Worm (Caenorhabditis elegans) whole organism, L2 larva: Measurements from ENCODE around the gene ZK418.7.

Experiments
- ama-1 ChIP-seq: fragments of 150-350 bp; optimal IDR thresholded peaks from 2 replicates; lab custom pipeline; 2018; ENCODE audit warnings: inconsistent platforms
- elt-3 ChIP-seq: sonication (generic microtip); optimal IDR thresholded peaks from 2 replicates; lab custom pipeline; 2017; ENCODE audit warnings: missing biosample characterization, missing genetic modification characterization
- lsy-2 ChIP-seq, 2 experiments: fragments of 150-350 bp in 1 of 2; sonication (generic microtip) in 1 of 2; optimal IDR thresholded peaks; 2 replicates each; lab custom pipeline; 2014 to 2017; ENCODE audit warnings: missing biosample characterization in 2 of 2, missing genetic modification characterization in 2 of 2
- nhr-12 ChIP-seq: fragments of 150-350 bp; optimal IDR thresholded peaks from 2 replicates; lab custom pipeline; 2014; ENCODE audit warnings: missing biosample characterization, missing genetic modification characterization
- ztf-4 ChIP-seq: fragments of 150-350 bp; optimal IDR thresholded peaks from 2 replicates; lab custom pipeline; 2014; ENCODE audit warnings: missing biosample characterization, missing genetic modification characterization

DNA sequence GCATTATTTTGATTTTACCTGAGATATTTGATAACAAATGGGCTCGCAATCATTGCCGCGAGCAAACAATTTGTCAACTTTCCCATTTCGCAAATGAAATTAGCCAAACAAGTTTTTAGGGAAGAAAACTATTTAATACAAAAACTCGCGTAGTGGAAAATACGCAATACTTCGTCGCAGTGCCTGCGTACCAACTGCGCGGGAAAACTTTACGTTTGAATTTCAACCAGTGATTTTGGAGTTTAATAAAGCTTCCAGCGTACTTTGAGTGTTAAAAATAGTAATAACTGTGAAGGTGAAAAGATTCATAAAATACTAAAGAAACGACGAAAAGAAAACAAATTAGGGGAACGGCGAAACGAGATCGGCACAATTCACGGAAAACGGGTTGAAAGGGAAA is 4.3 kb upstream of the ZK418.7 start, which contains the start of gene tofu-7:
- TF ChIP-seq ama-1 (lab: Kevin White, UChicago) (no peak), nhr-12 (tag; lab: Kevin White, UChicago) (no peak), ztf-4 (no peak), lsy-2 (tag; optimal IDR thresholded peaks at IDR 0.05; lab: Kevin White, UChicago) (no peak), elt-3 (tag; lab: Kevin White, UChicago) (no peak)
